Comparison of ENCODE assay signal across 2 fruit fly cellular contexts in the genomic region with DNA sequence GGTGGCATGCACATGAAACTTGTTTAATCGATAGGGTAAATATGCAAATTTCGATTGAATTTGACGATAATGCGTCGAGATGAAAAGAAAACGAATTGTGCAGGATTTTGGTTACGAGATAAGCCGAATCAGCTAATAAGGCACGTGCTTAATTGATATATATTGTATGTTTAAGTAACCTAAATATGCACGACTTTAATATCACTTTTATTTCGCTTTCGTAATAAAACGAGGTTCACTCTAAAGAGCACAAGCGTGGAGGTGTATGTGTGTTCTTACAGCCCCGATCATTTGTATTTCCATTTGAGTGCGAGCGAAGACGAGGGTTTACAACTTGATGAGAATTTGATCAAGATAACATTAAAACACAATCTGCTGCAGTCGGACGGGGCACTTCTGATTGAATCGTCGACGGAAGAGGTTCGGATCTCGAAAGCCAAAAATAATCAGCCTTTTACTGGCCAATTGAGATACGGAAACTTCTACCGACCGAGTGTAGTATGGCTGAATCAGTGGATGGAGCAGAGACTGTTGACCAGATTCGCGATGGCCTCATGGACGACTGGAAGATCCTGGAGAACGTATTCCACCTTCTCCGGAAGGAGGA.
TF ChIP-seq lines count a peak whose summit lies in the region.

No protein-coding gene starts in this region.

TF ChIP-seq in whole organism, adult, 20 proteins besides CTCF, POLR2A, EP300 and RAD21 (continued from another document):
- no peak for TF ChIP-seq cnc (optimal IDR thresholded peaks at IDR 0.05; lab: Kevin White, UChicago)
- peak; percentile 19 for TF ChIP-seq pad (GFP tag; optimal IDR thresholded peaks at IDR 0.05; lab: Kevin White, UChicago)
- peak; percentile 12 for TF ChIP-seq CG14711 (tag; optimal IDR thresholded peaks at IDR 0.05; lab: Kevin White, UChicago)

TF ChIP-seq in whole organism, embryonic, 481 proteins besides CTCF, POLR2A, EP300 and RAD21 (continued from another document):
- TF ChIP-seq kni (GFP tag; optimal IDR thresholded peaks at IDR 0.05; lab: Kevin White, UChicago) = no peak
- TF ChIP-seq org-1 (GFP tag; optimal IDR thresholded peaks at IDR 0.05; lab: Kevin White, UChicago) = no peak
- no peak for TF ChIP-seq CG4707 (GFP tag; optimal IDR thresholded peaks at IDR 0.05; lab: Kevin White, UChicago)
- TF ChIP-seq NC2α (GFP tag; optimal IDR thresholded peaks at IDR 0.05; lab: Kevin White, UChicago) = no peak
- TF ChIP-seq vvl (GFP tag; IDR thresholded peaks at IDR 0.05; lab: Robert Waterston, UW) = peak; percentile 38; the same call in 1 of the 2 replicates
- no peak for TF ChIP-seq CG7928 (GFP tag; optimal IDR thresholded peaks at IDR 0.05; lab: Kevin White, UChicago)
- no peak for TF ChIP-seq E2f2 (GFP tag; IDR thresholded peaks at IDR 0.05; lab: Robert Waterston, UW)
- no peak for TF ChIP-seq wdn (GFP tag; IDR thresholded peaks at IDR 0.05; lab: Robert Waterston, UW)
- TF ChIP-seq seq (GFP tag; IDR thresholded peaks at IDR 0.05; lab: Robert Waterston, UW) = no peak
- peak; percentile 72; the same call in 1 of the 4 replicates for TF ChIP-seq chinmo (GFP tag; IDR thresholded peaks at IDR 0.05; lab: Robert Waterston, UW; ENCODE audit: partially characterized antibody)
- TF ChIP-seq Dip2 (GFP tag; IDR thresholded peaks at IDR 0.05; lab: Robert Waterston, UW) = no peak
- no peak for TF ChIP-seq gem (tag; optimal IDR thresholded peaks at IDR 0.05; lab: Kevin White, UChicago)
- peak; percentile 4 for TF ChIP-seq CG2120 (GFP tag; optimal IDR thresholded peaks at IDR 0.05; lab: Kevin White, UChicago)
- TF ChIP-seq CG1024 (GFP tag; IDR thresholded peaks at IDR 0.05; lab: Robert Waterston, UW) = 0 out of 2 replicates have a peak, but pooled peaks have one; percentile 18
- no peak for TF ChIP-seq lilli (GFP tag; optimal IDR thresholded peaks at IDR 0.05; lab: Kevin White, UChicago)
- no peak for TF ChIP-seq Hr39 (optimal IDR thresholded peaks at IDR 0.05; lab: Kevin White, UChicago)
- TF ChIP-seq CG14860 (GFP tag; IDR thresholded peaks at IDR 0.05; lab: Robert Waterston, UW; ENCODE audit: partially characterized antibody) = no peak
- TF ChIP-seq grn (GFP tag; optimal IDR thresholded peaks at IDR 0.05; lab: Kevin White, UChicago) = peak; percentile 94
- TF ChIP-seq Mad (GFP tag; optimal IDR thresholded peaks at IDR 0.05; lab: Kevin White, UChicago) = no peak
- TF ChIP-seq Pdp1 (GFP tag; optimal IDR thresholded peaks at IDR 0.05; lab: Kevin White, UChicago) = no peak
- no peak for TF ChIP-seq prd (optimal IDR thresholded peaks at IDR 0.05; lab: Kevin White, UChicago)
- TF ChIP-seq prd (GFP tag; IDR thresholded peaks at IDR 0.05; lab: Robert Waterston, UW) = no peak
- TF ChIP-seq CG7745 (tag; optimal IDR thresholded peaks at IDR 0.05; lab: Kevin White, UChicago) = no peak
- no peak for TF ChIP-seq sna (GFP tag; IDR thresholded peaks at IDR 0.05; lab: Robert Waterston, UW; ENCODE audit: partially characterized antibody)
- no peak for TF ChIP-seq wor (GFP tag; IDR thresholded peaks at IDR 0.05; lab: Robert Waterston, UW)
- peak; percentile 24 for TF ChIP-seq lbe (GFP tag; optimal IDR thresholded peaks at IDR 0.05; lab: Kevin White, UChicago)
- TF ChIP-seq CG12744 (GFP tag; optimal IDR thresholded peaks at IDR 0.05; lab: Kevin White, UChicago) = no peak
- no peak for TF ChIP-seq CG8944 (GFP tag; optimal IDR thresholded peaks at IDR 0.05; lab: Kevin White, UChicago)
- TF ChIP-seq CG30431 (GFP tag; optimal IDR thresholded peaks at IDR 0.05; lab: Kevin White, UChicago) = no peak
- TF ChIP-seq crp (GFP tag; optimal IDR thresholded peaks at IDR 0.05; lab: Kevin White, UChicago) = no peak
- no peak for TF ChIP-seq CG7357 (GFP tag; IDR thresholded peaks at IDR 0.05; lab: Robert Waterston, UW)
- no peak for TF ChIP-seq tup (GFP tag; optimal IDR thresholded peaks at IDR 0.05; lab: Kevin White, UChicago)
- TF ChIP-seq Xbp1 (GFP tag; optimal IDR thresholded peaks at IDR 0.05; lab: Kevin White, UChicago) = no peak
- TF ChIP-seq cwo (GFP tag; optimal IDR thresholded peaks at IDR 0.05; lab: Kevin White, UChicago) = peak; percentile 3
- peak; percentile 22 for TF ChIP-seq cg (GFP tag; optimal IDR thresholded peaks at IDR 0.05; lab: Kevin White, UChicago)
- no peak for TF ChIP-seq Ets97D (GFP tag; optimal IDR thresholded peaks at IDR 0.05; lab: Kevin White, UChicago)
- TF ChIP-seq fru (optimal IDR thresholded peaks at IDR 0.05; lab: Kevin White, UChicago) = no peak
- no peak for TF ChIP-seq CG17802 (tag; optimal IDR thresholded peaks at IDR 0.05; lab: Kevin White, UChicago)
- TF ChIP-seq CG17328 (GFP tag; IDR thresholded peaks at IDR 0.05; lab: Robert Waterston, UW) = no peak
- TF ChIP-seq CG11560 (tag; IDR thresholded peaks at IDR 0.05; lab: Robert Waterston, UW) = no peak
- no peak for TF ChIP-seq CG6854 (GFP tag; optimal IDR thresholded peaks at IDR 0.05; lab: Kevin White, UChicago)
- 0 out of 2 replicates have a peak, but pooled peaks have one; percentile 20 for TF ChIP-seq Drgx (GFP tag; IDR thresholded peaks at IDR 0.05; lab: Robert Waterston, UW)
- no peak for TF ChIP-seq phol (tag; optimal IDR thresholded peaks at IDR 0.05; lab: Kevin White, UChicago)
- TF ChIP-seq Trl (optimal IDR thresholded peaks at IDR 0.05; lab: Kevin White, UChicago) = peak in 1 of 2 experiments; percentile 1
- TF ChIP-seq Trl (GFP tag; optimal IDR thresholded peaks at IDR 0.05; lab: Kevin White, UChicago) = no peak
- TF ChIP-seq otp (GFP tag; IDR thresholded peaks at IDR 0.05; lab: Robert Waterston, UW) = no peak
- no peak for TF ChIP-seq NFAT (GFP tag; IDR thresholded peaks at IDR 0.05; lab: Robert Waterston, UW)
- TF ChIP-seq CG9817 (tag; optimal IDR thresholded peaks at IDR 0.05; lab: Kevin White, UChicago) = no peak
- TF ChIP-seq CG3407 (GFP tag; optimal IDR thresholded peaks at IDR 0.05; lab: Kevin White, UChicago) = no peak
- TF ChIP-seq chn (GFP tag; optimal IDR thresholded peaks at IDR 0.05; lab: Kevin White, UChicago) = no peak
- TF ChIP-seq caup (GFP tag; optimal IDR thresholded peaks at IDR 0.05; lab: Kevin White, UChicago; ENCODE audit: severe bottlenecking) = no peak
- no peak for TF ChIP-seq Ptx1 (GFP tag; IDR thresholded peaks at IDR 0.05; lab: Robert Waterston, UW)
- peak; percentile 78 for TF ChIP-seq Med (GFP tag; lab: Kevin White, UChicago)
- no peak for TF ChIP-seq zfh1 (GFP tag; IDR thresholded peaks at IDR 0.05; lab: Robert Waterston, UW)
- TF ChIP-seq CG15011 (GFP tag; optimal IDR thresholded peaks at IDR 0.05; lab: Kevin White, UChicago) = no peak
- TF ChIP-seq CG2202 (tag; optimal IDR thresholded peaks at IDR 0.05; lab: Kevin White, UChicago) = no peak
